Fruit fly (Drosophila melanogaster) whole organism, adult: ENCODE measurements around the gene Gnf1.

Source experiments
- CG33017 ChIP-seq: fragments of 200-800 bp; sonication (Bioruptor generic); optimal IDR thresholded peaks from 2 replicates; lab custom pipeline; 2018; ENCODE audit warnings: missing biosample characterization, mild to moderate bottlenecking, missing genetic modification characterization, moderate library complexity
- bab1 ChIP-seq: fragments of 200-800 bp; sonication (Bioruptor generic); optimal IDR thresholded peaks from 3 replicates; lab custom pipeline; 2019; ENCODE audit warnings: missing biosample characterization, mild to moderate bottlenecking, missing genetic modification characterization, moderate library complexity

dm6 chr3R:4904844-4905243, 1.6 kb upstream of the Gnf1 start:
- TF ChIP-seq CG33017 (tag; lab: Kevin White, UChicago): no peak
- TF ChIP-seq bab1: no peak
